Worm (Caenorhabditis elegans): ENCODE results near the gene T04G9.7.

The T04G9.7 gene

ce11 chrX:763452-763851, 7.2 kb upstream of the T04G9.7 start, which contains the start of gene dyf-11:
dyf-11 (plus strand) TSS chrX:763752.
- TF ChIP-seq mes-2 (tag; optimal IDR thresholded peaks at IDR 0.05; ENCODE audit: poor library complexity, severe bottlenecking) (no peak), aha-1 (tag) (peak; percentile 39)

- TF ChIP-seq hlh-30 (tag; optimal IDR thresholded peaks at IDR 0.05; ENCODE audit: insufficient read depth) (peak; percentile 90), nhr-25 (tag; optimal IDR thresholded peaks at IDR 0.05; ENCODE audit: borderline replicate concordance, insufficient read depth) (peak; percentile 97), fkh-10 (GFP tag; optimal IDR thresholded peaks at IDR 0.05) (peak; percentile 83), madf-5 (GFP tag; IDR thresholded peaks at IDR 0.05) (0 out of 4 replicates have a peak, but pooled peaks of 1 of the 2 experiments have one; percentile 41), fos-1 (tag; optimal IDR thresholded peaks at IDR 0.05) (no peak), mxl-2 (GFP tag; conservative IDR thresholded peaks at IDR 0.05) (no peak), dve-1 (tag; optimal IDR thresholded peaks at IDR 0.05; ENCODE audit: insufficient read depth) (peak; percentile 93), jun-1 (tag; optimal IDR thresholded peaks at IDR 0.05) (peak; percentile 54), egl-43 (GFP tag; IDR thresholded peaks at IDR 0.05) (peak; percentile 91), F26F4.8 (GFP tag; conservative IDR thresholded peaks at IDR 0.05) (no peak), attf-4 (tag; optimal IDR thresholded peaks at IDR 0.05) (no peak), Y105C5A.15 (GFP tag; IDR thresholded peaks at IDR 0.05) (no peak), lir-3 (tag; optimal IDR thresholded peaks at IDR 0.05) (peak; percentile 50), F10B5.3 (tag; optimal IDR thresholded peaks at IDR 0.05) (peak; percentile 72), nhr-11 (tag; optimal IDR thresholded peaks at IDR 0.05) (peak; percentile 94), pqm-1 (tag; optimal IDR thresholded peaks at IDR 0.05) (peak; percentile 71), set-16 (GFP tag; IDR thresholded peaks at IDR 0.05) (peak; percentile 80), unc-39 (tag; optimal IDR thresholded peaks at IDR 0.05) (no peak), duxl-1 (tag; optimal IDR thresholded peaks at IDR 0.05; ENCODE audit: poor library complexity) (peak; percentile 81), F44E2.7 (GFP tag; IDR thresholded peaks at IDR 0.05) (no peak), T26A8.4 (GFP tag; IDR thresholded peaks at IDR 0.05) (peak; percentile 89), snpc-1.2 (GFP tag; IDR thresholded peaks at IDR 0.05) (peak; percentile 47; the same call in 1 of the 2 replicates), cey-2 (tag; optimal IDR thresholded peaks at IDR 0.05; ENCODE audit: borderline replicate concordance, insufficient read depth) (no peak), rbr-2 (tag; optimal IDR thresholded peaks at IDR 0.05) (peak; percentile 97), nhr-76 (tag; optimal IDR thresholded peaks at IDR 0.05) (no peak), mdt-29 (GFP tag; IDR thresholded peaks at IDR 0.05) (peak; percentile 80), hif-1 (tag; optimal IDR thresholded peaks at IDR 0.05) (peak; percentile 69 to 93), mxl-3 (GFP tag; optimal IDR thresholded peaks at IDR 0.05) (peak; percentile 99), ctbp-1 (GFP tag; IDR thresholded peaks at IDR 0.05) (peak; percentile 80), ZK337.2 (GFP tag; IDR thresholded peaks at IDR 0.05) (no peak), unc-62 (GFP tag; optimal IDR thresholded peaks at IDR 0.05 in 1 of 2) (peak in 1 of 2 experiments; percentile 99), unc-62 (tag; optimal IDR thresholded peaks at IDR 0.05) (no peak), dpl-1 (GFP tag; optimal IDR thresholded peaks at IDR 0.05) (peak; percentile 75), lim-7 (GFP tag; IDR thresholded peaks at IDR 0.05) (0 out of 2 replicates have a peak, but pooled peaks have one; percentile 51), F49E8.2 (tag; optimal IDR thresholded peaks at IDR 0.05; ENCODE audit: borderline replicate concordance) (no peak), ceh-20 (GFP tag; IDR thresholded peaks at IDR 0.05) (peak; percentile 79), nhr-28 (tag; optimal IDR thresholded peaks at IDR 0.05) (peak; percentile 94), daf-12 (tag; optimal IDR thresholded peaks at IDR 0.05) (no peak), nhr-42 (GFP tag; IDR thresholded peaks at IDR 0.05) (peak; percentile 91), ZK546.5 (tag; optimal IDR thresholded peaks at IDR 0.05) (peak in 1 of 2 experiments; percentile 82), ztf-11 (tag; optimal IDR thresholded peaks at IDR 0.05) (no peak), vab-7 (GFP tag; IDR thresholded peaks at IDR 0.05) (peak; percentile 59; the same call in 1 of the 2 replicates), tra-1 (GFP tag; IDR thresholded peaks at IDR 0.05) (peak; percentile 90), hlh-11 (tag; optimal IDR thresholded peaks at IDR 0.05) (peak; percentile 98), lin-13 (GFP tag; optimal IDR thresholded peaks at IDR 0.05) (peak; percentile 92), nhr-102 (tag; optimal IDR thresholded peaks at IDR 0.05) (peak; percentile 94)
These were observed 2.5 kb upstream of the T04G9.7 start, which contains the start of the genes trap-2 and ile-2 for ce11 chrX:768061-768646. trap-2 (minus strand) TSS chrX:768069. ile-2 (plus strand) TSS chrX:768596.
